Fruit fly (Drosophila melanogaster): ENCODE data around the gene rump.

The rump gene

DNA sequence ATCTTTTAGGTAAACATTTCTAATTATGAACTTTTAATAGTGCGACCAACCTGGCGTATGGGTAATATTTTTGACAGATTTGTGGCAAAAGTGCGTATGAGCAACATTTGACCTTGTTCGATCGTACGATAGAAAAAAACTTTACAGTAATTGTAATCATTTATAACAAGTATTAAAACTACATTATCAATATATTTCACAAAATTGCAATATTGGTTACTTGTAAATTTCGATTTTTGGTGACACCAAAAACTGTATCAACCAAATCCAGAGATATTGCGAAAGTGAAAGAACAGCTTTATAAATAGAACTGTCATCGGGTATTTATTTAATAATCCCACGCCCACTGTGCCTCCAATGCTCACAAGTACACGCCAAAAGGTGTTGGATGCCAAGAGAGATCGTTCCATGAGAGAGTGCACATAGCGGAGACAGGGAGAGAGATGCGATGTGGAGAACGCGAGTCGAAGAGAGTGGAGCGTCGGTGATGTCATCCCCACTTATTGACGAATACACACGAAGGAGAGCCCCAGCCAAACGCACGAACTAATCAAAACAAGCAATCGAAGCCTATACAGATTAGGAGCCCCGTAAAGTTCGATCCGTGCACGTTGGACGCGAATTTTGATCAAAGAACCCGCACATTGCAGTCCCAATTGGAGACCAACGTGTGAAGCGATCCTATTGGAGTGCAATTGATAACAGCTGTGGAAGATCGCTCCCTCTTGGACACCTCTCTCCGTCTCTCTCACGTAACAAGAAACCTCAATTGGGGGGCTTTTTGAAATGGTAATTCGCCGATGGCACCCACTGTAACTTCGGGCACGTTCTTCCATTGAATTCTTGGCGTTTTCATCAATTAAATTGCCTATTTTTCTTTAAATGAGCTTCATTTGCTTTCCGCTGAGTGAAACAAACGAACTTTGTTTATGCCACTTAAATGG is 23.3 kb upstream of the rump start (continued):
- TF ChIP-seq Tbp (GFP tag; optimal IDR thresholded peaks at IDR 0.05), result no peak
- peak; percentile 80 for TF ChIP-seq CG10366 (GFP tag; IDR thresholded peaks at IDR 0.05)
- peak; percentile 94 for TF ChIP-seq CG12391 (tag; optimal IDR thresholded peaks at IDR 0.05)
- peak; percentile 61 for TF ChIP-seq abd-A (tag; optimal IDR thresholded peaks at IDR 0.05)
- peak; percentile 87 for TF ChIP-seq CG1647 (GFP tag; optimal IDR thresholded peaks at IDR 0.05)
- TF ChIP-seq CG10431 (GFP tag; optimal IDR thresholded peaks at IDR 0.05), result peak; percentile 91
- TF ChIP-seq CG8388 (GFP tag; optimal IDR thresholded peaks at IDR 0.05), result peak; percentile 93
- peak; percentile 91 for TF ChIP-seq unpg (GFP tag; optimal IDR thresholded peaks at IDR 0.05)
- peak; percentile 90 for TF ChIP-seq gsb (GFP tag; IDR thresholded peaks at IDR 0.05)
- TF ChIP-seq dpn (GFP tag; optimal IDR thresholded peaks at IDR 0.05), result peak; percentile 94 to 95
- peak; percentile 71 for TF ChIP-seq CG15696 (tag; optimal IDR thresholded peaks at IDR 0.05)
- TF ChIP-seq CG31388 (GFP tag; optimal IDR thresholded peaks at IDR 0.05), result peak; percentile 87
- peak; percentile 84 to 96 for TF ChIP-seq Pdp1 (GFP tag; optimal IDR thresholded peaks at IDR 0.05)
- TF ChIP-seq tio (GFP tag; optimal IDR thresholded peaks at IDR 0.05), result peak; percentile 97
- peak; percentile 94 for TF ChIP-seq D19B (GFP tag; optimal IDR thresholded peaks at IDR 0.05)
- TF ChIP-seq inv (GFP tag; IDR thresholded peaks at IDR 0.05; ENCODE audit: partially characterized antibody), result 0 out of 2 replicates have a peak, but pooled peaks have one; percentile 33
- no peak for TF ChIP-seq CG7745 (tag; optimal IDR thresholded peaks at IDR 0.05)
- 0 out of 2 replicates have a peak, but pooled peaks have one; percentile 41 for TF ChIP-seq CG4360 (GFP tag; IDR thresholded peaks at IDR 0.05)
- TF ChIP-seq CG11398 (GFP tag; optimal IDR thresholded peaks at IDR 0.05), result peak; percentile 84
- 0 out of 3 replicates have a peak, but pooled peaks have one; percentile 28 for TF ChIP-seq vnd (GFP tag; IDR thresholded peaks at IDR 0.05; ENCODE audit: partially characterized antibody)
- TF ChIP-seq lab (GFP tag; optimal IDR thresholded peaks at IDR 0.05), result peak; percentile 96
- peak; percentile 96 for TF ChIP-seq Sox102F (GFP tag; optimal IDR thresholded peaks at IDR 0.05)
- peak; percentile 78 for TF ChIP-seq CG4282 (GFP tag; optimal IDR thresholded peaks at IDR 0.05)
- TF ChIP-seq Awh (GFP tag; IDR thresholded peaks at IDR 0.05), result peak; percentile 66; the same call in 1 of the 2 replicates
- peak; percentile 83 for TF ChIP-seq E2f1 (GFP tag; IDR thresholded peaks at IDR 0.05)
- peak; percentile 93 for TF ChIP-seq Atf6 (GFP tag; IDR thresholded peaks at IDR 0.05)
- peak; percentile 91 to 98 for TF ChIP-seq Hr51 (GFP tag; optimal IDR thresholded peaks at IDR 0.05)
- peak; percentile 85 for TF ChIP-seq eyg (GFP tag; optimal IDR thresholded peaks at IDR 0.05)
- peak; percentile 97 for TF ChIP-seq CG12104 (GFP tag; optimal IDR thresholded peaks at IDR 0.05)
- peak; percentile 78 for TF ChIP-seq CG17328 (GFP tag; IDR thresholded peaks at IDR 0.05)
- TF ChIP-seq Adf1 (GFP tag; IDR thresholded peaks at IDR 0.05), result peak; percentile 28; the same call in 1 of the 2 replicates
- TF ChIP-seq CG14965 (GFP tag; optimal IDR thresholded peaks at IDR 0.05; ENCODE audit: borderline replicate concordance), result no peak
- no peak; the same call in 1 of the 2 replicates for TF ChIP-seq bbx (GFP tag; IDR thresholded peaks at IDR 0.05; ENCODE audit: partially characterized antibody)
- peak; percentile 95 for TF ChIP-seq HLH54F (GFP tag; optimal IDR thresholded peaks at IDR 0.05)
- TF ChIP-seq maf-S (GFP tag; optimal IDR thresholded peaks at IDR 0.05), result peak; percentile 93
- peak in 1 of 3 experiments; percentile 51 for TF ChIP-seq Stat92E (GFP tag; optimal IDR thresholded peaks at IDR 0.05)
- TF ChIP-seq CG8478 (optimal IDR thresholded peaks at IDR 0.05), result no peak
- peak; percentile 49; the same call in 1 of the 3 replicates for TF ChIP-seq gce (GFP tag; IDR thresholded peaks at IDR 0.05)
- peak; percentile 91 for TF ChIP-seq gsb-n (tag; optimal IDR thresholded peaks at IDR 0.05)
- TF ChIP-seq wek (GFP tag; optimal IDR thresholded peaks at IDR 0.05), result peak; percentile 62
- TF ChIP-seq cas (GFP tag; IDR thresholded peaks at IDR 0.05), result peak; percentile 61
- peak; percentile 98 for TF ChIP-seq CG9727 (GFP tag; optimal IDR thresholded peaks at IDR 0.05)
- TF ChIP-seq Dbx (GFP tag; IDR thresholded peaks at IDR 0.05), result peak; percentile 82
- peak; percentile 98 for TF ChIP-seq CG4328 (GFP tag; optimal IDR thresholded peaks at IDR 0.05)
- peak; percentile 16 for TF ChIP-seq MESR4 (GFP tag; optimal IDR thresholded peaks at IDR 0.05)
- no peak for TF ChIP-seq mld (GFP tag; IDR thresholded peaks at IDR 0.05; ENCODE audit: partially characterized antibody)
- no peak for TF ChIP-seq ham (GFP tag; IDR thresholded peaks at IDR 0.05)
